Fruit fly (Drosophila melanogaster) whole organism: ENCODE measurements around the gene dnd.

Source experiments
- CG8478 ChIP-seq: fragments of >200 bp; optimal IDR thresholded peaks from 2 replicates; lab custom pipeline; 2018; ENCODE audit warnings: inconsistent platforms
- Dll ChIP-seq: fragments of >200 bp; optimal IDR thresholded peaks from 2 replicates; lab custom pipeline; 2017
- EcR ChIP-seq, 2 experiments: fragments of >200 bp; optimal IDR thresholded peaks; 2 replicates each; lab custom pipeline; 2017; ENCODE audit warnings: missing biosample characterization in 2 of 2, missing genetic modification characterization in 2 of 2, missing genetic modification reagents in 2 of 2
- pan ChIP-seq: fragments of >200 bp; optimal IDR thresholded peaks from 2 replicates; lab custom pipeline; 2017
- psq ChIP-seq: fragments of >200 bp; optimal IDR thresholded peaks from 2 replicates; lab custom pipeline; 2017
- usp ChIP-seq: fragments of >200 bp; optimal IDR thresholded peaks from 2 replicates; lab custom pipeline; 2017; ENCODE audit warnings: missing biosample characterization, missing genetic modification characterization, mixed read lengths

Gene dnd

dm6 chr3R:21886861-21887587 lies at the start of gene dnd, which contains the start of gene CG6678:
TSS of gene dnd (minus strand) at chr3R:21887355.
TSS of gene CG6678 (plus strand) at chr3R:21887029.
- TF ChIP-seq psq (lab: Kevin White, UChicago) (no peak), EcR (GFP tag; optimal IDR thresholded peaks at IDR 0.05; lab: Kevin White, UChicago) (no peak), Dll (lab: Kevin White, UChicago) (no peak), CG8478 (lab: Kevin White, UChicago) (no peak), usp (GFP tag; lab: Kevin White, UChicago) (no peak), pan (lab: Kevin White, UChicago) (no peak)

- TF ChIP-seq pan (lab: Kevin White, UChicago) (no peak), psq (lab: Kevin White, UChicago) (no peak), Dll (lab: Kevin White, UChicago) (no peak), EcR (GFP tag; optimal IDR thresholded peaks at IDR 0.05; lab: Kevin White, UChicago) (no peak), usp (GFP tag; lab: Kevin White, UChicago) (no peak), CG8478 (lab: Kevin White, UChicago) (no peak)
These were observed 48.0 kb upstream of the dnd start for dm6 chr3R:21935191-21935590.

dm6 chr3R:21933952-21934351 lies 46.8 kb upstream of the dnd start:
- TF ChIP-seq pan (lab: Kevin White, UChicago), result no peak
- TF ChIP-seq CG8478 (lab: Kevin White, UChicago), result no peak
- TF ChIP-seq EcR (GFP tag; optimal IDR thresholded peaks at IDR 0.05; lab: Kevin White, UChicago), result no peak
- TF ChIP-seq usp (GFP tag; lab: Kevin White, UChicago), result no peak
- no peak for TF ChIP-seq psq (lab: Kevin White, UChicago)
- TF ChIP-seq Dll (lab: Kevin White, UChicago), result no peak

dm6 chr3R:21931346-21931745 lies 44.2 kb upstream of the dnd start:
- TF ChIP-seq Dll (lab: Kevin White, UChicago), result no peak

dm6 chr3R:21928214-21928613 lies 41.1 kb upstream of the dnd start:
- no peak for TF ChIP-seq psq (lab: Kevin White, UChicago)
- no peak for TF ChIP-seq Dll (lab: Kevin White, UChicago)
- no peak for TF ChIP-seq CG8478 (lab: Kevin White, UChicago)
- TF ChIP-seq EcR (GFP tag; optimal IDR thresholded peaks at IDR 0.05; lab: Kevin White, UChicago), result no peak
- no peak for TF ChIP-seq pan (lab: Kevin White, UChicago)
- TF ChIP-seq usp (GFP tag; lab: Kevin White, UChicago), result no peak

- TF ChIP-seq pan (lab: Kevin White, UChicago), result no peak
- TF ChIP-seq usp (GFP tag; lab: Kevin White, UChicago), result no peak
- TF ChIP-seq EcR (GFP tag; optimal IDR thresholded peaks at IDR 0.05; lab: Kevin White, UChicago), result peak in 1 of 2 experiments; percentile 57
- TF ChIP-seq psq (lab: Kevin White, UChicago), result no peak
- no peak for TF ChIP-seq Dll (lab: Kevin White, UChicago)
- TF ChIP-seq CG8478 (lab: Kevin White, UChicago), result no peak
These were observed 36.6 kb upstream of the dnd start for dm6 chr3R:21923742-21924141.

- peak in 1 of 2 experiments; percentile 29 for TF ChIP-seq EcR (GFP tag; optimal IDR thresholded peaks at IDR 0.05; lab: Kevin White, UChicago)
- TF ChIP-seq psq (lab: Kevin White, UChicago), result no peak
- peak; percentile 45 for TF ChIP-seq Dll (lab: Kevin White, UChicago)
These were observed 35.6 kb upstream of the dnd start for dm6 chr3R:21922674-21923323.

dm6 chr3R:21922244-21922643 lies 35.1 kb upstream of the dnd start:
- TF ChIP-seq EcR (GFP tag; optimal IDR thresholded peaks at IDR 0.05; lab: Kevin White, UChicago) (peak in 1 of 2 experiments; percentile 50), pan (lab: Kevin White, UChicago) (no peak)

- TF ChIP-seq usp (GFP tag; lab: Kevin White, UChicago) (no peak), pan (lab: Kevin White, UChicago) (peak; percentile 91), Dll (lab: Kevin White, UChicago) (no peak), psq (lab: Kevin White, UChicago) (no peak), EcR (GFP tag; optimal IDR thresholded peaks at IDR 0.05; lab: Kevin White, UChicago) (peak in 1 of 2 experiments; percentile 12), CG8478 (lab: Kevin White, UChicago) (no peak)
These were observed 34.4 kb upstream of the dnd start for dm6 chr3R:21921363-21922208.

- TF ChIP-seq Dll (lab: Kevin White, UChicago) (no peak), usp (GFP tag; lab: Kevin White, UChicago) (no peak), CG8478 (lab: Kevin White, UChicago) (no peak), psq (lab: Kevin White, UChicago) (no peak), pan (lab: Kevin White, UChicago) (no peak), EcR (GFP tag; optimal IDR thresholded peaks at IDR 0.05; lab: Kevin White, UChicago) (no peak)
These were observed 33.3 kb upstream of the dnd start for dm6 chr3R:21920495-21920894.

- no peak for TF ChIP-seq usp (GFP tag; lab: Kevin White, UChicago)
- no peak for TF ChIP-seq pan (lab: Kevin White, UChicago)
- TF ChIP-seq CG8478 (lab: Kevin White, UChicago), result no peak
- TF ChIP-seq Dll (lab: Kevin White, UChicago), result no peak
- no peak for TF ChIP-seq psq (lab: Kevin White, UChicago)
- no peak for TF ChIP-seq EcR (GFP tag; optimal IDR thresholded peaks at IDR 0.05; lab: Kevin White, UChicago)
These were observed 29.8 kb upstream of the dnd start for dm6 chr3R:21916987-21917386.
